Worm (Caenorhabditis elegans) whole organism, young adult: ENCODE measurements around the gene Y67D8B.5.

Experiments
- B0336.3 ChIP-seq: fragments of 200-800 bp; sonication (Bioruptor generic); IDR thresholded peaks from 2 replicates; pipeline ENCODE4 v1.3.6; 2022; ENCODE audit warnings: missing genetic modification characterization, missing compliant biosample characterization
- F39B2.1 ChIP-seq: fragments of 200-800 bp; sonication (Bioruptor generic); IDR thresholded peaks from 2 replicates; pipeline ENCODE4 v1.3.6; 2022; ENCODE audit warnings: missing genetic modification reagents, missing genetic modification characterization, missing compliant biosample characterization
- F49E8.2 ChIP-seq: sonication (generic microtip); optimal IDR thresholded peaks from 3 replicates; lab custom pipeline; 2017; ENCODE audit warnings: missing genetic modification characterization, mild to moderate bottlenecking, missing compliant biosample characterization, antibody characterized with exemption, moderate library complexity; ENCODE audit not compliant: insufficient read depth
- ceh-79 ChIP-seq: sonication (generic microtip); optimal IDR thresholded peaks from 2 replicates; lab custom pipeline; 2017; ENCODE audit warnings: mild to moderate bottlenecking, missing genetic modification characterization, missing compliant biosample characterization
- dpl-1 ChIP-seq: fragments of 150-350 bp; optimal IDR thresholded peaks from 2 replicates; lab custom pipeline; 2014; ENCODE audit warnings: missing biosample characterization, missing genetic modification reagents, missing genetic modification characterization
- ets-4 ChIP-seq: fragments of 200-800 bp; sonication (Bioruptor generic); optimal IDR thresholded peaks from 2 replicates; lab custom pipeline; 2018; ENCODE audit warnings: mild to moderate bottlenecking, missing genetic modification characterization, missing compliant biosample characterization
- lin-54 ChIP-seq: fragments of 200-800 bp; sonication (Bioruptor generic); optimal IDR thresholded peaks from 2 replicates; lab custom pipeline; 2018; ENCODE audit warnings: mild to moderate bottlenecking, missing genetic modification characterization, missing compliant biosample characterization
- rec-8 ChIP-seq, 2 experiments: sonication (generic microtip); optimal IDR thresholded peaks; 2 replicates each; lab custom pipeline; 2016; ENCODE audit warnings: mild to moderate bottlenecking in 2 of 2, missing genetic modification characterization in 2 of 2, missing genetic modification reagents in 2 of 2, missing genotype in 2 of 2, missing biosample characterization in 1 of 2, missing compliant biosample characterization in 1 of 2, moderate library complexity in 1 of 2
- zim-3 ChIP-seq: sonication (generic microtip); optimal IDR thresholded peaks from 2 replicates; lab custom pipeline; 2017; ENCODE audit warnings: mild to moderate bottlenecking, missing genetic modification characterization, moderate library complexity, missing compliant biosample characterization
- ztf-28 ChIP-seq: fragments of 200-800 bp; sonication (Bioruptor generic); IDR thresholded peaks from 2 replicates; pipeline ENCODE4 v1.3.6; 2022; ENCODE audit warnings: missing genetic modification reagents, missing genetic modification characterization, missing compliant biosample characterization

DNA sequence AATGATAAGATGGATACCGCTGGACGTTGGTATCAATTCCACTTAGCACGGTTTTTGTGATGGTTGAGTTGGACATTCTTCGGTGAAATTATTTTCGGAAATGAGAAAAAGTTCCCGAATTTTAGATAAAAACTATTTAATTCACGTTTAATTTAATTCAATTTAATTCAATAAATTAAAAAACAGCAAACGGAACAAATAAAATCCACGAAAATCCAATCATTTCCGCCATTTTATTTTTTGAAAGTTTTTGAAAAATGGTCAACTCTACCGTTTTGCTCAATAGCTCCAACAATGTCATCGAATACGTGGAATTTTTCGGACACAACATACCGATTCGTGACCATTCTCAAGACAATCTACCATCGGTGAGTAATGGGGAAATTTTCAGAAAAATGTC, at the start of gene Y67D8B.5, which contains the start of gene Y67D8B.3:
- no peak for TF ChIP-seq F49E8.2 (tag; lab: Kevin White, UChicago)
- TF ChIP-seq lin-54 (GFP tag; lab: Kevin White, UChicago) = no peak
- no peak for TF ChIP-seq B0336.3
- no peak for TF ChIP-seq F39B2.1 (GFP tag; lab: Robert Waterston, UW)
- no peak for TF ChIP-seq rec-8 (tag; optimal IDR thresholded peaks at IDR 0.05; lab: Kevin White, UChicago)
- TF ChIP-seq zim-3 (tag; lab: Kevin White, UChicago) = no peak
- TF ChIP-seq ceh-79 (tag; lab: Kevin White, UChicago) = no peak
- no peak for TF ChIP-seq ets-4
- no peak for TF ChIP-seq dpl-1
- no peak for TF ChIP-seq ztf-28 (GFP tag; lab: Robert Waterston, UW)
